Worm (Caenorhabditis elegans) whole organism, L4 larva: ENCODE results near the gene chil-26.

Experiments used
- D1046.2 ChIP-seq: fragments of 200-800 bp; sonication (Bioruptor generic); IDR thresholded peaks from 2 replicates; pipeline ENCODE4 v1.3.6; 2022; ENCODE audit warnings: missing genetic modification characterization, missing compliant biosample characterization
- Y48G9A.11 ChIP-seq: fragments of 200-800 bp; sonication (Bioruptor generic); IDR thresholded peaks from 2 replicates; pipeline ENCODE4 v1.3.6; 2022; ENCODE audit warnings: missing genetic modification reagents, missing genetic modification characterization, missing compliant biosample characterization
- Y5F2A.4 ChIP-seq: fragments of 200-800 bp; sonication (Bioruptor generic); optimal IDR thresholded peaks from 2 replicates; lab custom pipeline; 2018; ENCODE audit warnings: mild to moderate bottlenecking, missing genetic modification characterization, missing compliant biosample characterization
- aha-1 ChIP-seq: fragments of 150-350 bp; peaks from one replicate; lab custom pipeline; 2014; ENCODE audit warnings: missing biosample characterization, missing genetic modification characterization
- ceh-28 ChIP-seq: fragments of 150-350 bp; optimal IDR thresholded peaks from 2 replicates; lab custom pipeline; 2014; ENCODE audit warnings: missing biosample characterization, missing genetic modification reagents, missing genetic modification characterization
- ceh-62 ChIP-seq: sonication (generic microtip); optimal IDR thresholded peaks from 2 replicates; lab custom pipeline; 2017; ENCODE audit warnings: missing biosample characterization, missing genetic modification characterization
- ces-1 ChIP-seq: fragments of 150-350 bp; sonication (generic microtip); optimal IDR thresholded peaks from 4 replicates; lab custom pipeline; 2014; ENCODE audit warnings: missing biosample characterization, missing genetic modification reagents, missing genetic modification characterization
- daf-12 ChIP-seq: fragments of 150-350 bp; optimal IDR thresholded peaks from 2 replicates; lab custom pipeline; 2014; ENCODE audit warnings: missing biosample characterization, missing genetic modification reagents, missing genetic modification characterization
- dpl-1 ChIP-seq: fragments of 150-350 bp; optimal IDR thresholded peaks from 2 replicates; lab custom pipeline; 2014; ENCODE audit warnings: missing biosample characterization, missing genetic modification reagents, missing genetic modification characterization
- fkh-10 ChIP-seq: fragments of 150-350 bp; optimal IDR thresholded peaks from 2 replicates; lab custom pipeline; 2014; ENCODE audit warnings: missing biosample characterization, missing genetic modification reagents, missing genetic modification characterization
- hlh-11 ChIP-seq: fragments of 200-800 bp; sonication (Bioruptor generic); optimal IDR thresholded peaks from 2 replicates; lab custom pipeline; 2018; ENCODE audit warnings: mild to moderate bottlenecking, missing genetic modification characterization, missing compliant biosample characterization
- lim-7 ChIP-seq: fragments of 200-800 bp; sonication (Bioruptor generic); IDR thresholded peaks from 2 replicates; pipeline ENCODE4 v1.3.6; 2022; ENCODE audit warnings: missing genetic modification characterization, missing compliant biosample characterization
- lin-1 ChIP-seq: fragments of 200-800 bp; sonication (Bioruptor generic); IDR thresholded peaks from 2 replicates; pipeline ENCODE4 v1.3.6; 2022; ENCODE audit warnings: missing genetic modification reagents, missing genetic modification characterization, missing compliant biosample characterization
- mes-2 ChIP-seq: sonication (generic microtip); optimal IDR thresholded peaks from 2 replicates; lab custom pipeline; 2016; ENCODE audit warnings: missing genotype, mild to moderate bottlenecking, missing genetic modification characterization, missing compliant biosample characterization; ENCODE audit not compliant: poor library complexity, severe bottlenecking
- pha-4 ChIP-seq, 2 experiments: fragments of 150-350 bp in 1 of 2; fragments of 200-800 bp in 1 of 2; sonication (Bioruptor generic) in 1 of 2; IDR thresholded peaks in 1 of 2; optimal IDR thresholded peaks in 1 of 2; 2 replicates each; pipeline versions ENCODE4 v1.3.6 to Lab custom; 2014 to 2022; ENCODE audit warnings: missing genetic modification characterization in 2 of 2, missing genetic modification reagents in 2 of 2, missing biosample characterization in 1 of 2, missing compliant biosample characterization in 1 of 2
- sdz-12 ChIP-seq: fragments of 200-800 bp; sonication (Bioruptor generic); optimal IDR thresholded peaks from 2 replicates; lab custom pipeline; 2018; ENCODE audit warnings: mild to moderate bottlenecking, missing genetic modification characterization, missing compliant biosample characterization
- snpc-1.2 ChIP-seq: fragments of 200-800 bp; sonication (Bioruptor generic); IDR thresholded peaks from 2 replicates; pipeline ENCODE4 v1.3.6; 2022; ENCODE audit warnings: missing genetic modification reagents, missing genetic modification characterization, missing compliant biosample characterization
- tra-1 ChIP-seq: fragments of 200-800 bp; sonication (Bioruptor generic); IDR thresholded peaks from 2 replicates; pipeline ENCODE4 v1.3.6; 2022; ENCODE audit warnings: missing genetic modification reagents, missing genetic modification characterization, missing compliant biosample characterization
- unc-130 ChIP-seq: sonication (generic microtip); optimal IDR thresholded peaks from 2 replicates; lab custom pipeline; 2016; ENCODE audit warnings: missing genetic modification reagents, missing genetic modification characterization, missing compliant biosample characterization
- unc-62 ChIP-seq, 3 experiments: fragments of 150-350 bp in 1 of 3; sonication (generic microtip); optimal IDR thresholded peaks in 2 of 3; peaks in 1 of 3; 1 replicate in 1 of 3; 2 replicates in 2 of 3; lab custom pipeline; 2014 to 2017; ENCODE audit warnings: missing biosample characterization in 3 of 3, missing genetic modification characterization in 3 of 3, missing genetic modification reagents in 3 of 3, missing genotype in 1 of 3
- zag-1 ChIP-seq: fragments of 150-350 bp; optimal IDR thresholded peaks from 2 replicates; lab custom pipeline; 2014; ENCODE audit warnings: missing biosample characterization, missing genetic modification characterization
- zfp-2 ChIP-seq: sonication (generic microtip); optimal IDR thresholded peaks from 2 replicates; lab custom pipeline; 2016; ENCODE audit warnings: mild to moderate bottlenecking, missing genetic modification characterization, missing compliant biosample characterization
- zfp-3 ChIP-seq: fragments of 200-800 bp; sonication (Bioruptor generic); conservative IDR thresholded peaks from 2 replicates; pipeline ENCODE4 v1.3.6; 2022; ENCODE audit warnings: missing genetic modification reagents, missing genetic modification characterization, missing compliant biosample characterization
- zip-11 ChIP-seq: fragments of 200-800 bp; sonication (Bioruptor generic); IDR thresholded peaks from 2 replicates; pipeline ENCODE4 v1.3.6; 2022; ENCODE audit warnings: missing genetic modification characterization, missing compliant biosample characterization

Gene chil-26

DNA sequence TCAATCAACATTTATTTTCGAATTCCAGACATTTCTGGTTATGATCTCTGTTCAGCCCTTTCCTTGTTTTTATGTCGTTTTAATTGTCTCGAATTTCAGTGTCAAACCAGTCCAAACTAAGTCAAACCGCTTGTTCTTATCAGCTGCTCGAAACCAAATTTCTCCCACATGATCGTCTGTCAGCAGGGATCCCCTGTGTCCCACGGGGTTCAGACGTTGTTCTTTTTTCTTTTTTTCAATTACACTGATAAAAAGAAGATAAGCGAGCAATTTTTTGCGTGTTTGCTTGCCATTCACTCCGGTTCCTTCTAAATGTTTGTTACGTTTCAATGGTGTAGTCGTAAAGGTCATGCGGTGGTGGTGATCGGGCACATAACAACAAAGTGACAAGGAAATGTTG, 27.1 kb downstream of the chil-26 start (continued):
- peak in 1 of 2 experiments; percentile 55 for TF ChIP-seq unc-62 (GFP tag; optimal IDR thresholded peaks at IDR 0.05 in 1 of 2; lab: Kevin White, UChicago)
- no peak for TF ChIP-seq unc-62 (tag; optimal IDR thresholded peaks at IDR 0.05; lab: Kevin White, UChicago)
- peak; percentile 57 for TF ChIP-seq lin-1
- TF ChIP-seq hlh-11 (tag; lab: Kevin White, UChicago) = peak; percentile 87

DNA sequence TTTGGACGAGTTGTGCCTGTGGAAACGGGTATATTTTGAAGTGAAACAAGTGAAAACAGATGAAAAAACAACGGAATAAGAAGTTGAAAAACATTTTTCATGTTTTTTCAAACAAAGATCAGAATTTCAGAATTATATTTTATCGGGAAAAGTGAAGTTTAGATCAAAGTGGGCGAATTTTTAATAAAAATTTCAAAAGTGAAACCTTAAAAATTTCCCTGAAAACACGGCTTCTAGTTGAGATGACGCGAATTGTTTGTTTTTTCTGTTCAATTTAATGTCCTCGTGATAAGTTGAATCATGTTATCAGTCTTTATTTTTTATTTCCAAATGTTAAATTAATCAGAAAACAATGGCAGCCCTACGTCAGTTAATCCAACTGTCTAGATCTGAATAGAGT, 32.3 kb downstream of the chil-26 start, which contains the start of gene gcy-3:
gcy-3 (minus strand) TSS at position 101 of the 400 bp plus-strand sequence.
- peak in 1 of 2 experiments; percentile 35 for TF ChIP-seq unc-62 (GFP tag; optimal IDR thresholded peaks at IDR 0.05 in 1 of 2; lab: Kevin White, UChicago)
- no peak for TF ChIP-seq unc-62 (tag; optimal IDR thresholded peaks at IDR 0.05; lab: Kevin White, UChicago)
- no peak for TF ChIP-seq D1046.2 (GFP tag; lab: Robert Waterston, UW)

DNA sequence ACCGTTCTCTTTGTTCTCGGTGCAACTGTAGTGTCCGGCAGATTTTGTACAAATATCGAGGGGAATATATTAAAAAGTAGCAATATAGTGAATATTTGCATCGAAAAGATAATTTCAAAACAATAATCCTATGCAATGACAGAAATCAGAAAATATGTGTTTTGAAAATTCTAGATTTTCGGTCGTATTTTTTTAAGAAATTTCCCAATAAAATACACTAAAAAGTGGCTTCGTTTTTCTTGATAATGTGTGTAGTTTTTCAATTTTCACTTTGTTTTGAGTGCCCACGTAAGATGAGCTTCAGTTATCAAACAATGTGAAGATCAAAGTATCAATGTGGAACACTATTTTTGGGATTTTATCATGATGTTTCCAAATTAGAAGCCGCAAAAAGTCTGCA, 42.0 kb downstream of the chil-26 start, which contains the start of gene gcy-1:
gcy-1 (minus strand) TSS at position 101 of the 400 bp plus-strand sequence.
- TF ChIP-seq dpl-1 (no peak), zfp-3 (GFP tag; lab: Robert Waterston, UW) (no peak), zip-11 (GFP tag; lab: Robert Waterston, UW) (no peak), lin-1 (no peak), mes-2 (tag; lab: Kevin White, UChicago) (no peak), ceh-62 (tag; lab: Kevin White, UChicago) (no peak), sdz-12 (GFP tag; lab: Kevin White, UChicago) (no peak)

DNA sequence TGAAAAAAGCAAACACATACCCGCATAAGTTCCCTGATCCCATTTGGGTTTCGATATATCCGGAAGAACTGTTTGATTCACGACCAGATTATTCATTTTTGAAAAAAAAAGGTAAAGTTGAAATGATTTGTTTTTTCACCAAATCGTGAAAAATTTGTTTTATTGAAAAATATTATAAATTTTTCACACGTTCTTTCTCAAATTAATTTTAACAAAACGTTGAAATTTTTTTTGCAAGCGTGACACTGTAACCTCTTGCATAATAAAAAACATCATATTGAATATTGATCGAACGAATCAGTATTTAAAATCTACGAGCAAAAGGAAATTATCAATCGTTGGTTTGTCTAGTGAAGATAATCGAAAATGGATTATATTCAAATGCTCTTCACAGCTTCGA, 43.9 kb downstream of the chil-26 start, which contains the start of the genes sfxn-1.1 and AH6.3:
sfxn-1.1 (minus strand) TSS at position 101 of the 400 bp plus-strand sequence.
AH6.3 (plus strand) TSS at position 275 of the 400 bp plus-strand sequence.
- no peak for TF ChIP-seq tra-1
- TF ChIP-seq, all 104 proteins: peak for 0

DNA sequence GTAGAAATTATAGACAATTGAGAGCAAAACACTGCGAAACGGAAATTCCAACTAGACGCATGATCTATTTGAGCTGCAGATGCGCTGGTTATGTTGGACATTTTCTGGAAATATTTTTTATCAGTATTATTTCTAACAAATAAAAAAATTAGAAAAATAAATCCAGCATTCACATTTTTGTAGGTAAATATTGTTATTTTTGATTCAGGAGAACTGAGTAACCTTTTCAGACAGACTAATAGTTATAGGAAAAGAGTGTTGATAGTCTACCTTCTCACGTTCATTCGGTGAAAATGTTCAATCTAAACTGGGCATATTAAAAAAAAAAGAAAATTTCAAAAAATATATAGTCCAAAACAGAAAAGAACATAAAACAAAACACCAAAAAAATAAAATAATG, 46.7 kb downstream of the chil-26 start, which contains the start of gene sra-1:
sra-1 (minus strand) TSS at position 101 of the 400 bp plus-strand sequence.
- no peak for TF ChIP-seq daf-12 (tag; lab: Kevin White, UChicago)
- no peak for TF ChIP-seq ces-1 (GFP tag; lab: Kevin White, UChicago)
- TF ChIP-seq zfp-2 = no peak
- TF ChIP-seq pha-4 (GFP tag; IDR thresholded peaks at IDR 0.05; lab: Robert Waterston, UW) = no peak
- TF ChIP-seq pha-4 (tag; optimal IDR thresholded peaks at IDR 0.05; lab: Kevin White, UChicago) = no peak
- no peak for TF ChIP-seq ceh-28 (tag; lab: Kevin White, UChicago)
- TF ChIP-seq fkh-10 (GFP tag; lab: Kevin White, UChicago) = no peak
- no peak for TF ChIP-seq Y5F2A.4 (GFP tag; lab: Kevin White, UChicago)
- TF ChIP-seq hlh-11 (tag; lab: Kevin White, UChicago) = no peak
- no peak for TF ChIP-seq zag-1 (tag; lab: Kevin White, UChicago)

DNA sequence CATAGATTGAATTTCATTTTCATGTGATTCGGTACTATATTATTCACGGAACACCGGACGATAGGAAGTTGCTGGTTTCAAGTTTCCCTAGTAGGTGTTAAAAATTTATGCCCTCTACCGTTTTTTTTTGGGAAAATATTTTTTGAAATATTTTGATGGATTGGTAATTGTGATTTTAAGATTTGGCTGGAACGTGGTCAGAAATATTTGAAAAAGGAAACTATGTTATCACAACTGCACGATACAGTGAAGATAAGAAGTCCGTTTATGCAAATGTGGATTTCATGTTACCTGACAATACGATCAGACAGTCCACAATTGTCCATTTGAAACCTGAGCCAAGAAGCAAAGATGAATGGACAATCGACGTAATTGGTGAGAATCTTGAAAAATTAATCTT, 48.1 kb downstream of the chil-26 start, which contains the start of gene AH6.17:
AH6.17 (plus strand) TSS at position 185 of the 400 bp plus-strand sequence.
- TF ChIP-seq snpc-1.2 (GFP tag; lab: Robert Waterston, UW) (no peak), Y48G9A.11 (no peak), aha-1 (tag; lab: Kevin White, UChicago) (peak; percentile 67), unc-62 (GFP tag; optimal IDR thresholded peaks at IDR 0.05 in 1 of 2; lab: Kevin White, UChicago) (peak in 1 of 2 experiments; percentile 74), unc-62 (tag; optimal IDR thresholded peaks at IDR 0.05; lab: Kevin White, UChicago) (no peak)

DNA sequence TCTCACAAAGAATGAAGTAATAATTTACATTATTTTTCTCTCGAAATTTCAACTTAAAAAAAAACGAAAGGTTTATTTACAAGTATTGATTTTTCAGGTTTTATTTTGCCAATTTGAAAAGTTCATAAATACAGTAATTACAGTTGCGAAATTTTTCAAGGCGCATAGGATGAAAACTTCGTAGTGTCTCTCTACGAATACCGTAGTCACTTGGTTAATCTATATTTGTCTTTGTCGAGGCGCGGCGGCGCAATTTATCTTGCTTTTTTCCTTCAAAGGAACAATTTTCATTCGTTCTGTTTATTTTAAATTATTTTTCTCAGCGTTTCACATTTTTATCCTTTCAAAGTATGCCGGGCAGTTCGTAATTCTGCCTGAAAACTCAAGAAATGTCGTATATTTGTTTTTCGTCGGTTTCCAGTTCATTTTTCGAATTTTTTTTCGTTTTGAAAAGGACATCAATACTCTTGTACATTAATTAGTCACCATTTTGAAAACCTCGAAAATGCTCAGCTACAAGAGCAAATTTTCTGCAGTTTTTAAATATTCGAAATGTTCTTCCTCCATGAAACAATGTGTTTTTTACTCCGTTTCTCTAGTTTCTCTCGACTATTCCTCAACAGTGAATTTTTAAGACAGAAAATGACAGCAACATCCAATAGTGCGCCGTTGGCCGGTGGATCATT, 48.8 kb downstream of the chil-26 start, which contains the start of gene mex-6:
mex-6 (plus strand) TSS at position 636 of the 686 bp plus-strand sequence.
- peak; percentile 77 for TF ChIP-seq Y48G9A.11
- TF ChIP-seq unc-130 = peak; percentile 69
- no peak for TF ChIP-seq lim-7
